Fruit fly (Drosophila melanogaster) whole organism, embryonic: ENCODE measurements around the gene Cht6.

Source experiments
- Bgb ChIP-seq: fragments of 200-800 bp; sonication (Bioruptor generic); IDR thresholded peaks from 2 replicates; pipeline ENCODE4 v1.3.6; 2022; ENCODE audit warnings: missing biosample characterization, missing genetic modification characterization; ENCODE audit not compliant: partially characterized antibody
- Blimp-1 ChIP-seq: fragments of 200-800 bp; sonication (Bioruptor generic); optimal IDR thresholded peaks from 3 replicates; lab custom pipeline; 2018; ENCODE audit warnings: missing biosample characterization, missing genetic modification characterization, mild to moderate bottlenecking, moderate library complexity, missing genetic modification reagents
- CG10209 ChIP-seq: fragments of 200-800 bp; sonication (Bioruptor generic); optimal IDR thresholded peaks from 3 replicates; lab custom pipeline; 2017; ENCODE audit warnings: missing biosample characterization, mild to moderate bottlenecking, missing genetic modification characterization, missing genetic modification reagents
- CG10959 ChIP-seq: fragments of 200-800 bp; sonication (Bioruptor generic); IDR thresholded peaks from 2 replicates; pipeline ENCODE4 v1.3.6; 2022; ENCODE audit warnings: missing biosample characterization, missing genetic modification characterization
- CG12942 ChIP-seq: fragments of 200-800 bp; sonication (Bioruptor generic); optimal IDR thresholded peaks from 3 replicates; lab custom pipeline; 2016; ENCODE audit warnings: missing biosample characterization, missing genetic modification characterization
- CG14050 ChIP-seq: fragments of 200-800 bp; sonication (Bioruptor generic); IDR thresholded peaks from 3 replicates; pipeline ENCODE4 v1.3.6; 2022; ENCODE audit warnings: missing biosample characterization, missing genetic modification characterization
- CG14710 ChIP-seq: fragments of 200-800 bp; sonication (Bioruptor generic); optimal IDR thresholded peaks from 3 replicates; lab custom pipeline; 2019; ENCODE audit warnings: missing biosample characterization, mild to moderate bottlenecking, missing genetic modification characterization, moderate library complexity
- CG15696 ChIP-seq: fragments of 200-800 bp; sonication (Bioruptor generic); optimal IDR thresholded peaks from 2 replicates; lab custom pipeline; 2019; ENCODE audit warnings: missing biosample characterization, mild to moderate bottlenecking, missing genetic modification characterization, moderate library complexity
- CG16813 ChIP-seq: fragments of 200-800 bp; sonication (Bioruptor generic); IDR thresholded peaks from 3 replicates; pipeline ENCODE4 v1.3.6; 2022; ENCODE audit warnings: missing biosample characterization, missing genetic modification characterization; ENCODE audit not compliant: partially characterized antibody
- CG17568 ChIP-seq: fragments of 200-800 bp; sonication (Bioruptor generic); optimal IDR thresholded peaks from 2 replicates; lab custom pipeline; 2018; ENCODE audit warnings: missing biosample characterization, mild to moderate bottlenecking, missing genetic modification characterization, moderate library complexity
- CG3065 ChIP-seq: fragments of 200-800 bp; sonication (Bioruptor generic); optimal IDR thresholded peaks from 2 replicates; lab custom pipeline; 2016; ENCODE audit warnings: missing biosample characterization, missing genetic modification characterization
- CG31388 ChIP-seq: fragments of 200-800 bp; sonication (Bioruptor generic); optimal IDR thresholded peaks from 2 replicates; lab custom pipeline; 2016; ENCODE audit warnings: missing biosample characterization, missing genetic modification characterization
- CG3163 ChIP-seq: fragments of 200-800 bp; sonication (Bioruptor generic); optimal IDR thresholded peaks from 3 replicates; lab custom pipeline; 2016; ENCODE audit warnings: missing biosample characterization, missing genetic modification characterization
- CG34422 ChIP-seq: fragments of 200-800 bp; sonication (Bioruptor generic); IDR thresholded peaks from 3 replicates; pipeline ENCODE4 v1.3.6; 2022; ENCODE audit warnings: missing biosample characterization, missing genetic modification characterization
- CG4617 ChIP-seq: fragments of 200-800 bp; sonication (Bioruptor generic); optimal IDR thresholded peaks from 3 replicates; lab custom pipeline; 2016; ENCODE audit warnings: missing biosample characterization, missing genetic modification characterization, borderline replicate concordance
- CG6854 ChIP-seq: fragments of 200-800 bp; sonication (Bioruptor generic); optimal IDR thresholded peaks from 3 replicates; lab custom pipeline; 2017; ENCODE audit warnings: missing biosample characterization, mild to moderate bottlenecking, missing genetic modification characterization
- CG9876 ChIP-seq: fragments of 200-800 bp; sonication (Bioruptor generic); optimal IDR thresholded peaks from 2 replicates; lab custom pipeline; 2016; ENCODE audit warnings: missing biosample characterization, missing genetic modification characterization
- Dref ChIP-seq: fragments of 200-800 bp; sonication (Bioruptor generic); IDR thresholded peaks from 2 replicates; pipeline ENCODE4 v1.3.6; 2022; ENCODE audit warnings: missing biosample characterization, missing genetic modification characterization
- Fer2 ChIP-seq: fragments of 200-800 bp; sonication (Bioruptor generic); optimal IDR thresholded peaks from 2 replicates; lab custom pipeline; 2018; ENCODE audit warnings: missing biosample characterization, mild to moderate bottlenecking, missing genetic modification characterization, moderate library complexity
- H2.0 ChIP-seq: fragments of 200-800 bp; sonication (Bioruptor generic); IDR thresholded peaks from 2 replicates; pipeline ENCODE4 v1.3.6; 2022; ENCODE audit warnings: missing biosample characterization, missing genetic modification characterization
- HmgZ ChIP-seq: fragments of 200-800 bp; sonication (Bioruptor generic); optimal IDR thresholded peaks from 2 replicates; lab custom pipeline; 2018; ENCODE audit warnings: missing biosample characterization, mild to moderate bottlenecking, missing genetic modification characterization
- Optix ChIP-seq: fragments of 200-800 bp; sonication (Bioruptor generic); IDR thresholded peaks from 3 replicates; pipeline ENCODE4 v1.3.6; 2022; ENCODE audit warnings: missing biosample characterization, missing genetic modification characterization
- Rx ChIP-seq: fragments of 200-800 bp; sonication (Bioruptor generic); IDR thresholded peaks from 2 replicates; pipeline ENCODE4 v1.3.6; 2022; ENCODE audit warnings: missing biosample characterization, missing genetic modification characterization
- Sox102F ChIP-seq: fragments of 200-800 bp; sonication (Bioruptor generic); optimal IDR thresholded peaks from 2 replicates; lab custom pipeline; 2018; ENCODE audit warnings: missing biosample characterization, mild to moderate bottlenecking, missing genetic modification characterization, moderate library complexity
- Tbp ChIP-seq: fragments of >200 bp; optimal IDR thresholded peaks from 2 replicates; lab custom pipeline; 2018; ENCODE audit warnings: missing biosample characterization, missing genetic modification characterization
- Usf ChIP-seq: fragments of 200-800 bp; sonication (Bioruptor generic); optimal IDR thresholded peaks from 2 replicates; lab custom pipeline; 2017; ENCODE audit warnings: missing genotype, missing biosample characterization, missing genetic modification characterization
- cato ChIP-seq: fragments of 200-800 bp; sonication (Bioruptor generic); optimal IDR thresholded peaks from 2 replicates; lab custom pipeline; 2016; ENCODE audit warnings: missing biosample characterization, missing genetic modification characterization, borderline replicate concordance
- dmrt11E ChIP-seq: fragments of 200-800 bp; sonication (Bioruptor generic); optimal IDR thresholded peaks from 3 replicates; lab custom pipeline; 2018; ENCODE audit warnings: missing biosample characterization, mild to moderate bottlenecking, missing genetic modification characterization, moderate library complexity
- gfzf ChIP-seq: fragments of 200-800 bp; sonication (Bioruptor generic); optimal IDR thresholded peaks from 2 replicates; lab custom pipeline; 2016; ENCODE audit warnings: missing biosample characterization, mild to moderate bottlenecking, missing genetic modification characterization, moderate library complexity
- ham ChIP-seq: fragments of 200-800 bp; sonication (Bioruptor generic); IDR thresholded peaks from 2 replicates; pipeline ENCODE4 v1.3.6; 2022; ENCODE audit warnings: missing biosample characterization, missing genetic modification characterization
- pzg ChIP-seq: fragments of 200-800 bp; sonication (Bioruptor generic); optimal IDR thresholded peaks from 3 replicates; lab custom pipeline; 2018; ENCODE audit warnings: missing biosample characterization, mild to moderate bottlenecking, missing genetic modification characterization, moderate library complexity
- ro ChIP-seq: fragments of 200-800 bp; sonication (Bioruptor generic); IDR thresholded peaks from 2 replicates; pipeline ENCODE4 v1.3.6; 2022; ENCODE audit warnings: missing biosample characterization, missing genetic modification characterization
- tna ChIP-seq: fragments of 200-800 bp; sonication (Bioruptor generic); IDR thresholded peaks from 2 replicates; pipeline ENCODE4 v1.3.6; 2022; ENCODE audit warnings: missing biosample characterization, missing genetic modification characterization; ENCODE audit not compliant: partially characterized antibody
- trem ChIP-seq: fragments of 200-800 bp; optimal IDR thresholded peaks from 3 replicates; lab custom pipeline; 2019; ENCODE audit warnings: missing biosample characterization, mild to moderate bottlenecking, missing genetic modification characterization, moderate library complexity
- usp ChIP-seq: fragments of >200 bp; optimal IDR thresholded peaks from 2 replicates; lab custom pipeline; 2017; ENCODE audit warnings: missing biosample characterization, missing genetic modification characterization
- vnd ChIP-seq: fragments of 200-800 bp; sonication (Bioruptor generic); IDR thresholded peaks from 3 replicates; pipeline ENCODE4 v1.3.6; 2022; ENCODE audit warnings: missing biosample characterization, missing genetic modification characterization; ENCODE audit not compliant: partially characterized antibody
- vvl ChIP-seq: fragments of 200-800 bp; sonication (Bioruptor generic); IDR thresholded peaks from 2 replicates; pipeline ENCODE4 v1.3.6; 2022; ENCODE audit warnings: missing biosample characterization, missing genetic modification characterization

Cht6 gene

dm6 chrX:10082185-10082949 lies 65.7 kb downstream of the Cht6 start, which contains the start of gene ZAP3 (continued):
- TF ChIP-seq trem (tag; lab: Kevin White, UChicago), result no peak
- no peak for TF ChIP-seq CG17568
- TF ChIP-seq Bgb (GFP tag; lab: Robert Waterston, UW), result peak; percentile 39; the same call in 1 of the 2 replicates
- TF ChIP-seq vvl (GFP tag; lab: Robert Waterston, UW), result no peak
- TF ChIP-seq Optix (GFP tag; lab: Robert Waterston, UW), result no peak
- TF ChIP-seq CG3065 (GFP tag; lab: Kevin White, UChicago), result no peak
- no peak for TF ChIP-seq Tbp (GFP tag; lab: Kevin White, UChicago)
- no peak for TF ChIP-seq CG14050 (GFP tag; lab: Robert Waterston, UW)
- no peak for TF ChIP-seq dmrt11E
- peak; percentile 28; the same call in 1 of the 3 replicates for TF ChIP-seq CG34422 (GFP tag; lab: Robert Waterston, UW)
- no peak for TF ChIP-seq CG14710 (tag; lab: Kevin White, UChicago)
- peak; percentile 52; the same call in 2 of the 3 replicates for TF ChIP-seq CG16813 (GFP tag; lab: Robert Waterston, UW)

dm6 chrX:10082950-10083253 lies 66.3 kb downstream of the Cht6 start, which contains the start of gene CG2972:
TSS of gene CG2972 (plus strand) at chrX:10083154.
- TF ChIP-seq Blimp-1 (GFP tag; lab: Kevin White, UChicago) (no peak), cato (GFP tag; lab: Kevin White, UChicago) (no peak), Fer2 (no peak), Optix (GFP tag; lab: Robert Waterston, UW) (no peak), HmgZ (tag; lab: Kevin White, UChicago) (no peak), Usf (GFP tag; lab: Kevin White, UChicago) (no peak), CG10209 (no peak), CG6854 (GFP tag; lab: Kevin White, UChicago) (no peak), pzg (GFP tag; lab: Kevin White, UChicago) (peak; percentile 11), Sox102F (GFP tag; lab: Kevin White, UChicago) (no peak), CG31388 (GFP tag; lab: Kevin White, UChicago) (no peak), Dref (GFP tag; lab: Robert Waterston, UW) (no peak), ham (GFP tag; lab: Robert Waterston, UW) (no peak), tna (GFP tag; lab: Robert Waterston, UW) (no peak), CG15696 (tag; lab: Kevin White, UChicago) (no peak), vnd (GFP tag; lab: Robert Waterston, UW) (no peak), gfzf (GFP tag; lab: Kevin White, UChicago) (peak; percentile 37), CG12942 (GFP tag; lab: Kevin White, UChicago) (no peak), H2.0 (GFP tag; lab: Robert Waterston, UW) (no peak), usp (no peak), CG9876 (no peak), Rx (GFP tag; lab: Robert Waterston, UW) (no peak), CG10959 (GFP tag; lab: Robert Waterston, UW) (no peak), ro (GFP tag; lab: Robert Waterston, UW) (no peak), CG3163 (GFP tag; lab: Kevin White, UChicago) (no peak), CG4617 (GFP tag; lab: Kevin White, UChicago) (peak; percentile 6)
